Worm (Caenorhabditis elegans): ENCODE data around the gene K02F3.12.
A peak's percentile ranks its signal among the peaks of the same experiment; 100 is the strongest.

The K02F3.12 gene

ce11 chrIII:900134-900533, 43.8 kb downstream of the K02F3.12 start (continued):
- TF ChIP-seq ceh-91 (GFP tag; IDR thresholded peaks at IDR 0.05): 0 out of 2 replicates have a peak, but pooled peaks have one; percentile 9
- TF ChIP-seq sea-2 (GFP tag; IDR thresholded peaks at IDR 0.05): no peak
- peak; percentile 46; the same call in 1 of the 2 replicates for TF ChIP-seq B0336.3 (GFP tag; IDR thresholded peaks at IDR 0.05)
- no peak for TF ChIP-seq unc-62 (GFP tag; optimal IDR thresholded peaks at IDR 0.05)
- no peak for TF ChIP-seq K11D2.4 (GFP tag; IDR thresholded peaks at IDR 0.05)
- no peak for TF ChIP-seq rec-8 (tag; optimal IDR thresholded peaks at IDR 0.05)
- no peak for TF ChIP-seq F23B12.7 (tag; optimal IDR thresholded peaks at IDR 0.05; ENCODE audit: insufficient read depth)
- peak; percentile 44; the same call in 1 of the 2 replicates for TF ChIP-seq ceh-100 (GFP tag; IDR thresholded peaks at IDR 0.05)
- TF ChIP-seq F10E7.11 (tag; optimal IDR thresholded peaks at IDR 0.05): peak; percentile 20

ce11 chrIII:901148-901547, 44.8 kb downstream of the K02F3.12 start, which contains the start of gene sucl-2:
Gene sucl-2 (minus strand): TSS chrIII:901412.
- TF ChIP-seq ekl-4 (GFP tag; IDR thresholded peaks at IDR 0.05) (peak; percentile 33; the same call in 1 of the 2 replicates), madf-3 (GFP tag; IDR thresholded peaks at IDR 0.05) (peak; percentile 68; the same call in 1 of the 2 replicates), ztf-18 (tag; optimal IDR thresholded peaks at IDR 0.05) (no peak), ceh-100 (GFP tag; IDR thresholded peaks at IDR 0.05) (0 out of 2 replicates have a peak, but pooled peaks have one; percentile 9), snpc-1.1 (tag; optimal IDR thresholded peaks at IDR 0.05; ENCODE audit: insufficient read depth) (no peak), F10E7.11 (tag; optimal IDR thresholded peaks at IDR 0.05) (no peak), hmg-1.2 (GFP tag; IDR thresholded peaks at IDR 0.05) (0 out of 2 replicates have a peak, but pooled peaks have one; percentile 8), cebp-2 (GFP tag; IDR thresholded peaks at IDR 0.05) (no peak), bed-2 (GFP tag; IDR thresholded peaks at IDR 0.05) (no peak), F39B2.1 (GFP tag; IDR thresholded peaks at IDR 0.05) (no peak), T26A5.8 (tag; optimal IDR thresholded peaks at IDR 0.05) (no peak)

ce11 chrIII:901600-902250, 45.4 kb downstream of the K02F3.12 start:
- TF ChIP-seq him-1 (tag; optimal IDR thresholded peaks at IDR 0.05): peak; percentile 25
- TF ChIP-seq athp-1 (tag; optimal IDR thresholded peaks at IDR 0.05): peak; percentile 19
- no peak for TF ChIP-seq F57C9.4 (tag; optimal IDR thresholded peaks at IDR 0.05)
- peak; percentile 21 for TF ChIP-seq ztf-26 (tag; optimal IDR thresholded peaks at IDR 0.05)
- TF ChIP-seq aptf-3 (GFP tag; IDR thresholded peaks at IDR 0.05): no peak
- TF ChIP-seq ztf-25 (GFP tag; IDR thresholded peaks at IDR 0.05): no peak
- TF ChIP-seq hrde-1 (tag; optimal IDR thresholded peaks at IDR 0.05; ENCODE audit: borderline replicate concordance): no peak
- no peak for TF ChIP-seq snpc-1.1 (tag; optimal IDR thresholded peaks at IDR 0.05; ENCODE audit: insufficient read depth)
- peak; percentile 57 for TF ChIP-seq efl-1 (GFP tag; optimal IDR thresholded peaks at IDR 0.05)
- TF ChIP-seq attf-3 (GFP tag; conservative IDR thresholded peaks at IDR 0.05): 0 out of 2 replicates have a peak, but pooled peaks have one; percentile 8
- TF ChIP-seq ztf-18 (tag; optimal IDR thresholded peaks at IDR 0.05): no peak
- no peak for TF ChIP-seq K11D2.4 (GFP tag; IDR thresholded peaks at IDR 0.05)
- 0 out of 2 replicates have a peak, but pooled peaks have one; percentile 8 for TF ChIP-seq hmg-1.2 (GFP tag; IDR thresholded peaks at IDR 0.05)
- no peak for TF ChIP-seq nhr-90 (tag; optimal IDR thresholded peaks at IDR 0.05)
- TF ChIP-seq lin-40 (tag; optimal IDR thresholded peaks at IDR 0.05): peak; percentile 25
- TF ChIP-seq ceh-91 (GFP tag; IDR thresholded peaks at IDR 0.05): no peak
- no peak for TF ChIP-seq B0261.1 (tag; optimal IDR thresholded peaks at IDR 0.05)
- TF ChIP-seq dpl-1 (GFP tag; optimal IDR thresholded peaks at IDR 0.05): peak; percentile 47
- no peak for TF ChIP-seq C17E4.6 (GFP tag; IDR thresholded peaks at IDR 0.05)
- peak in 1 of 3 experiments; percentile 39 for TF ChIP-seq lin-35 (GFP tag; optimal IDR thresholded peaks at IDR 0.05)
- TF ChIP-seq lin-54 (GFP tag; optimal IDR thresholded peaks at IDR 0.05): peak; percentile 41
- TF ChIP-seq dpff-1 (tag; optimal IDR thresholded peaks at IDR 0.05): no peak
- TF ChIP-seq mcd-1 (GFP tag; IDR thresholded peaks at IDR 0.05): peak; percentile 85
- peak; percentile 11; the same call in 1 of the 2 replicates for TF ChIP-seq D2030.7 (GFP tag; IDR thresholded peaks at IDR 0.05)
- TF ChIP-seq F55B11.4 (tag; optimal IDR thresholded peaks at IDR 0.05; ENCODE audit: borderline replicate concordance, insufficient read depth): no peak
- TF ChIP-seq madf-10 (tag; optimal IDR thresholded peaks at IDR 0.05): no peak
- peak; percentile 54 for TF ChIP-seq nhr-80 (tag; optimal IDR thresholded peaks at IDR 0.05)
- TF ChIP-seq madf-6 (GFP tag; IDR thresholded peaks at IDR 0.05): peak; percentile 35; the same call in 1 of the 2 replicates
- no peak for TF ChIP-seq atf-7 (tag; optimal IDR thresholded peaks at IDR 0.05)
- no peak for TF ChIP-seq ztf-28 (GFP tag; IDR thresholded peaks at IDR 0.05)

Measured in whole organism, young adult.